Fruit fly (Drosophila melanogaster) whole organism, pupa: ENCODE measurements around the gene tnc.

Experiments used
- CG10348 ChIP-seq: fragments of 200-800 bp; sonication (Bioruptor generic); IDR thresholded peaks from 2 replicates; pipeline ENCODE4 v1.3.6; 2022; ENCODE audit warnings: missing biosample characterization, missing genetic modification characterization
- CG12605 ChIP-seq: fragments of 200-800 bp; sonication (Bioruptor generic); IDR thresholded peaks from 2 replicates; pipeline ENCODE4 v1.3.6; 2022; ENCODE audit warnings: missing biosample characterization, missing genetic modification characterization
- CG13204 ChIP-seq: fragments of 200-800 bp; sonication (Bioruptor generic); optimal IDR thresholded peaks from 2 replicates; lab custom pipeline; 2018; ENCODE audit warnings: missing biosample characterization, mild to moderate bottlenecking, missing genetic modification characterization, moderate library complexity
- CG14655 ChIP-seq: fragments of 200-800 bp; sonication (Bioruptor generic); optimal IDR thresholded peaks from 3 replicates; lab custom pipeline; 2017; ENCODE audit warnings: mild to moderate bottlenecking, missing biosample characterization, missing genetic modification reagents, missing genetic modification characterization
- CG15710 ChIP-seq: fragments of 200-800 bp; sonication (Bioruptor generic); optimal IDR thresholded peaks from 2 replicates; lab custom pipeline; 2018; ENCODE audit warnings: missing biosample characterization, mild to moderate bottlenecking, missing genetic modification characterization, moderate library complexity
- CG17806 ChIP-seq: fragments of 200-800 bp; sonication (Bioruptor generic); optimal IDR thresholded peaks from 2 replicates; lab custom pipeline; 2018; ENCODE audit warnings: missing biosample characterization, mild to moderate bottlenecking, missing genetic modification characterization, moderate library complexity
- CG32121 ChIP-seq: fragments of 200-800 bp; sonication (Bioruptor generic); IDR thresholded peaks from 2 replicates; pipeline ENCODE4 v1.3.6; 2022; ENCODE audit warnings: missing biosample characterization, missing genetic modification characterization
- CG34367 ChIP-seq: fragments of 200-800 bp; sonication (Bioruptor generic); optimal IDR thresholded peaks from 2 replicates; lab custom pipeline; 2018; ENCODE audit warnings: missing biosample characterization, mild to moderate bottlenecking, missing genetic modification characterization
- CG4496 ChIP-seq: fragments of 200-800 bp; sonication (Bioruptor generic); IDR thresholded peaks from 3 replicates; pipeline ENCODE4 v1.3.6; 2022; ENCODE audit warnings: missing biosample characterization, missing genetic modification characterization
- CG8159 ChIP-seq: fragments of 200-800 bp; sonication (Bioruptor generic); optimal IDR thresholded peaks from 3 replicates; lab custom pipeline; 2018; ENCODE audit warnings: missing biosample characterization, mild to moderate bottlenecking, missing genetic modification characterization, moderate library complexity
- CG8301 ChIP-seq: fragments of 200-800 bp; sonication (Bioruptor generic); optimal IDR thresholded peaks from 2 replicates; lab custom pipeline; 2018; ENCODE audit warnings: missing biosample characterization, mild to moderate bottlenecking, missing genetic modification characterization
- CG9948 ChIP-seq: fragments of 200-800 bp; sonication (Bioruptor generic); optimal IDR thresholded peaks from 2 replicates; lab custom pipeline; 2018; ENCODE audit warnings: missing biosample characterization, mild to moderate bottlenecking, missing genetic modification characterization, moderate library complexity
- D1 ChIP-seq: fragments of 200-800 bp; sonication (Bioruptor generic); optimal IDR thresholded peaks from 2 replicates; lab custom pipeline; 2018; ENCODE audit warnings: missing biosample characterization, mild to moderate bottlenecking, missing genetic modification characterization, moderate library complexity
- EcR ChIP-seq: fragments of 200-800 bp; sonication (Bioruptor generic); optimal IDR thresholded peaks from 3 replicates; lab custom pipeline; 2019; ENCODE audit warnings: missing biosample characterization, missing genetic modification characterization, mild to moderate bottlenecking, moderate library complexity, missing genetic modification reagents
- Ets98B ChIP-seq: fragments of 200-800 bp; sonication (Bioruptor generic); IDR thresholded peaks from 2 replicates; pipeline ENCODE4 v1.3.6; 2022; ENCODE audit warnings: missing biosample characterization, missing genetic modification characterization
- Pif1A ChIP-seq: fragments of 200-800 bp; sonication (Bioruptor generic); optimal IDR thresholded peaks from 3 replicates; lab custom pipeline; 2016; ENCODE audit warnings: missing biosample characterization, missing genetic modification characterization
- Pif1B ChIP-seq: fragments of 200-800 bp; sonication (Bioruptor generic); optimal IDR thresholded peaks from 3 replicates; lab custom pipeline; 2016; ENCODE audit warnings: missing biosample characterization, missing genetic modification characterization
- Snoo ChIP-seq: fragments of 200-800 bp; sonication (Bioruptor generic); optimal IDR thresholded peaks from 3 replicates; lab custom pipeline; 2017; ENCODE audit warnings: missing biosample characterization, mild to moderate bottlenecking, missing genetic modification characterization, inconsistent platforms
- fd96Ca ChIP-seq: fragments of 200-800 bp; sonication (Bioruptor generic); IDR thresholded peaks from 3 replicates; pipeline ENCODE4 v1.3.6; 2022; ENCODE audit warnings: missing biosample characterization, missing genetic modification characterization
- gl ChIP-seq: fragments of 200-800 bp; sonication (Bioruptor generic); optimal IDR thresholded peaks from 2 replicates; lab custom pipeline; 2018; ENCODE audit warnings: missing biosample characterization, mild to moderate bottlenecking, missing genetic modification characterization
- rn ChIP-seq: fragments of 200-800 bp; sonication (Bioruptor generic); IDR thresholded peaks from 2 replicates; pipeline ENCODE4 v1.3.6; 2022; ENCODE audit warnings: missing biosample characterization, missing genetic modification characterization

The tnc gene

dm6 chr3R:24996502-24996901, 12.3 kb downstream of the tnc start:
- TF ChIP-seq CG14655 (peak; percentile 79), D1 (tag; lab: Kevin White, UChicago) (no peak), CG9948 (tag; lab: Kevin White, UChicago) (no peak), CG17806 (tag; lab: Kevin White, UChicago) (peak; percentile 39), CG4496 (GFP tag; lab: Robert Waterston, UW) (peak; percentile 91), Snoo (tag; lab: Kevin White, UChicago) (peak; percentile 46), CG32121 (peak; percentile 93), CG10348 (peak; percentile 63), Pif1B (peak; percentile 65), rn (GFP tag; lab: Robert Waterston, UW) (peak; percentile 75), Ets98B (GFP tag; lab: Robert Waterston, UW) (peak; percentile 94), Pif1A (GFP tag; lab: Kevin White, UChicago) (peak; percentile 46), CG34367 (tag; lab: Kevin White, UChicago) (no peak), EcR (GFP tag; lab: Kevin White, UChicago) (no peak), CG13204 (GFP tag; lab: Kevin White, UChicago) (no peak), CG15710 (peak; percentile 1), fd96Ca (GFP tag; lab: Robert Waterston, UW) (peak; percentile 94), CG8159 (tag; lab: Kevin White, UChicago) (peak; percentile 25), CG12605 (GFP tag; lab: Robert Waterston, UW) (0 out of 2 replicates have a peak, but pooled peaks have one; percentile 19), CG8301 (tag; lab: Kevin White, UChicago) (peak; percentile 88), gl (tag; lab: Kevin White, UChicago) (no peak)

DNA sequence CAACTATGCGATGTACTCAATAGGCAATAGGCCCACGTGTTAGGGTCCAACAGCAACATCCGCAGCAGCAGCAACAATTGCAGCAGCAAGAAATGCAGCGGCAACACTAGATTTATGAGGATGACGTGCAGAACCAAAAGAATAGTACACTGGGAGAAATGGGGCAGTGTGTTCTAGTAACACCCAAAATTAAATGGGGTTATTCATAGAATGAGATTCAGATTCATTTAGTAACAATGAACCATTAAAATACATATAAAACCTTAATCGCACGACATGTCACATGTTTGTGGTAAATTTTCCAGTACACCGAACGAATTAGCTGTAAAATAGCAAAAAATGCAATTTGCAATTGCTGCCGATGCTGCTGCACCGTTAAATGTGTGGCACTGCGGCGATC, 13.1 kb downstream of the tnc start:
- no peak for TF ChIP-seq CG13204 (GFP tag; lab: Kevin White, UChicago)
- no peak for TF ChIP-seq D1 (tag; lab: Kevin White, UChicago)
- TF ChIP-seq CG9948 (tag; lab: Kevin White, UChicago): no peak
- peak; percentile 53 for TF ChIP-seq CG14655
- no peak for TF ChIP-seq CG10348
- peak; percentile 55 for TF ChIP-seq CG8301 (tag; lab: Kevin White, UChicago)
- TF ChIP-seq, all 21 proteins: peak for 2

DNA sequence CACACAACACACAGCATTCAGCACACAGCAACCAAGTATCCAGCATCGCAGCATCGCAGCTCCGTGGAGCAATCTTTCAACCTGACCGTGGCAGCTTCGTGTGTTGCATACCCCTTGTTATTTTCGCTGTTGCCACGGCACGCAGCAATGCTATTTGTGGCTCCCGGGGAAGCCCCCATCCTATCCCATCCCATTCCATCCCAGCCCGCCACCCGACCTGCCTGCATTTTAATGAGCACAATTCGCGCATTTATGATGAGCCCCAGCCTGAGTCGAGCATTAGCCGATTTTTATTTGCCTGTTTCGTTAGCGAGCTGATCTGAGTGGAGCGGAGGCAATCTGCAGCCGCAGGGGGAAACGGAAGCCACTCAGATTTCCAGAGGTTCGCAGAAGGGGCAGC, 15.4 kb downstream of the tnc start:
- no peak for TF ChIP-seq CG34367 (tag; lab: Kevin White, UChicago)
- no peak for TF ChIP-seq Ets98B (GFP tag; lab: Robert Waterston, UW)
- TF ChIP-seq CG14655: no peak
- TF ChIP-seq CG15710: no peak
- TF ChIP-seq CG8159 (tag; lab: Kevin White, UChicago): no peak
- TF ChIP-seq CG8301 (tag; lab: Kevin White, UChicago): no peak
- no peak for TF ChIP-seq fd96Ca (GFP tag; lab: Robert Waterston, UW)
- no peak for TF ChIP-seq Pif1B
- TF ChIP-seq CG12605 (GFP tag; lab: Robert Waterston, UW): no peak
- no peak for TF ChIP-seq gl (tag; lab: Kevin White, UChicago)
- TF ChIP-seq D1 (tag; lab: Kevin White, UChicago): no peak
- TF ChIP-seq CG9948 (tag; lab: Kevin White, UChicago): no peak
- TF ChIP-seq CG32121: no peak
- TF ChIP-seq Pif1A (GFP tag; lab: Kevin White, UChicago): no peak
- no peak for TF ChIP-seq Snoo (tag; lab: Kevin White, UChicago)
- no peak for TF ChIP-seq rn (GFP tag; lab: Robert Waterston, UW)
- no peak for TF ChIP-seq CG4496 (GFP tag; lab: Robert Waterston, UW)

DNA sequence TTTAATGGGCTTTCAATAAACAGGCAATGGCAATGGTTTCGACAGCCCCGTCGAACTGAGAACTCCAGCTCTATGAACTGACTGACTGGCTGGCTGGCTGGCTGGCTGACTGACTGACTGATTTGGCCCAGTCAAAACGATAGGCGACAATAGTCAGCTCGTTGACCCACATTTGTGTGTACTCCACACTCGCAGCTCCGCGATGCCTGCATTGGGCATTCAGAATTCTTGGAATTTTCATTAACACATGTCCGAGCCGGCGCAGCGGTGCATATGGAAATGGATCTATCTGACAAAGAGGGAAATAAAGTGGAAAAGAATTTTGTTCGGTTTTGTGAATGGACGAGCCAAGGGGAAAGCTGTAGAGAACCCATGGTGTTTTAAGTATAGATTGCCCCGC, 18.1 kb downstream of the tnc start:
- TF ChIP-seq CG8159 (tag; lab: Kevin White, UChicago) (no peak), CG17806 (tag; lab: Kevin White, UChicago) (no peak), CG15710 (no peak), CG4496 (GFP tag; lab: Robert Waterston, UW) (no peak), gl (tag; lab: Kevin White, UChicago) (no peak), CG9948 (tag; lab: Kevin White, UChicago) (no peak), D1 (tag; lab: Kevin White, UChicago) (no peak), CG13204 (GFP tag; lab: Kevin White, UChicago) (no peak), CG10348 (no peak), CG32121 (no peak), Pif1B (no peak), Snoo (tag; lab: Kevin White, UChicago) (no peak), Ets98B (GFP tag; lab: Robert Waterston, UW) (no peak), fd96Ca (GFP tag; lab: Robert Waterston, UW) (no peak), CG8301 (tag; lab: Kevin White, UChicago) (no peak), CG34367 (tag; lab: Kevin White, UChicago) (no peak), EcR (GFP tag; lab: Kevin White, UChicago) (no peak), rn (GFP tag; lab: Robert Waterston, UW) (no peak), Pif1A (GFP tag; lab: Kevin White, UChicago) (no peak)

DNA sequence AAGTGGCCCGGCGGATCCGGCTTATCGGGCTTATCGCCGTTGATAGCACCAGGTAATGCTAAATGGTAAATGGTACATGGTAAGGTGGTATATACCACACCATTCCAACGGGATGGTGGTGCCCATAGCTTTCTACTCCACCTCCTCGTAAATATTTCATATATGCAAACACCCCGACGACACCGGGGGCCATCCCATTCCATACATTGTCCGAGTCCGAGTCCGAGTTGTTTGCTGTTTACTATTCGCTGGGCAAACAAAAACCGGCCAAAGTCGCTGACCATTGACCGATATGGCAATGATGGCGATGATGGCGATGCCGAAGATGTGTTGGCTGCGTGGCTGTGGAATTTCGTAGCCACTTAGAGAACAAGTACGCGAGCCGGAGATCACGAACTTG, 19.9 kb downstream of the tnc start:
- no peak for TF ChIP-seq Snoo (tag; lab: Kevin White, UChicago)
- TF ChIP-seq CG4496 (GFP tag; lab: Robert Waterston, UW): 0 out of 3 replicates have a peak, but pooled peaks have one; percentile 22

- TF ChIP-seq CG10348: no peak
- TF ChIP-seq Snoo (tag; lab: Kevin White, UChicago): no peak
- TF ChIP-seq D1 (tag; lab: Kevin White, UChicago): no peak
- peak; percentile 80; the same call in 2 of the 3 replicates for TF ChIP-seq fd96Ca (GFP tag; lab: Robert Waterston, UW)
- TF ChIP-seq CG14655: peak; percentile 44
- peak; percentile 46 for TF ChIP-seq CG32121
- TF ChIP-seq EcR (GFP tag; lab: Kevin White, UChicago): no peak
- no peak for TF ChIP-seq CG12605 (GFP tag; lab: Robert Waterston, UW)
- no peak for TF ChIP-seq Pif1B
- peak; percentile 2 for TF ChIP-seq CG15710
- peak; percentile 70 for TF ChIP-seq CG4496 (GFP tag; lab: Robert Waterston, UW)
- peak; percentile 7 for TF ChIP-seq CG8159 (tag; lab: Kevin White, UChicago)
- TF ChIP-seq gl (tag; lab: Kevin White, UChicago): no peak
- peak; percentile 56 for TF ChIP-seq CG8301 (tag; lab: Kevin White, UChicago)
- TF ChIP-seq Pif1A (GFP tag; lab: Kevin White, UChicago): peak; percentile 57
- 0 out of 2 replicates have a peak, but pooled peaks have one; percentile 58 for TF ChIP-seq Ets98B (GFP tag; lab: Robert Waterston, UW)
- peak; percentile 38 for TF ChIP-seq CG17806 (tag; lab: Kevin White, UChicago)
- TF ChIP-seq CG34367 (tag; lab: Kevin White, UChicago): no peak
- peak; percentile 24 for TF ChIP-seq CG9948 (tag; lab: Kevin White, UChicago)
- peak; percentile 40; the same call in 1 of the 2 replicates for TF ChIP-seq rn (GFP tag; lab: Robert Waterston, UW)
Measured at dm6 chr3R:25004763-25005162, 20.6 kb downstream of the tnc start.
